Fruit fly (Drosophila melanogaster) Kc167 (cell line): ENCODE results near the gene Pos.

Experiments used
- Sin3A ChIP-seq: fragments of >200 bp; optimal IDR thresholded peaks from 2 replicates; lab custom pipeline; 2018; ENCODE audit warnings: missing external identifiers
- psq ChIP-seq: fragments of >200 bp; optimal IDR thresholded peaks from 2 replicates; lab custom pipeline; 2017; ENCODE audit warnings: missing external identifiers
- ttk ChIP-seq: sonication (Bioruptor generic); optimal IDR thresholded peaks from 2 replicates; lab custom pipeline; 2017; ENCODE audit warnings: missing external identifiers

DNA sequence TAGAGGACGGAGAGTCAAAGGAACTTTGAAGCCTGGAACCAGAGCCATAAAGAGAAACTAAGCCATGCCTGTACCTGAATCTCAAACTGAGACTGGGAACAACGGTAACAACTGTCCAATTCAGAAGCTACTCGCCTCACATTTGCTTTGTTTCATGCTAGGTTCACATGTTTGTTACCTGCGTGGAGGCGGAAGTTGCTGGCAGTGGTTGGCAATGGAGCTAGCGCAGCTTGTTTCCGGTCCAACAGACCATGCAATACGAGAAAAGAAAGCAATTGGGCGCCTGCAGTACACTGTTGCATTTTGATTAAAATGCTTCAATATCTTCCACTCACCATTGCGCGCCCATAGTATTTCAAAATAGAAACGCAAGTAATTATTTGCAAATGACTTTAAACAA lies 5.6 kb downstream of the Pos start:
- no peak for TF ChIP-seq ttk (lab: Kevin White, UChicago)
- no peak for TF ChIP-seq Sin3A (lab: Kevin White, UChicago)
- no peak for TF ChIP-seq psq (lab: Kevin White, UChicago)
